Fruit fly (Drosophila melanogaster) whole organism, embryonic: ENCODE data around the gene CG42579.

Source experiments
- Atf6 ChIP-seq: fragments of 200-800 bp; sonication (Bioruptor generic); IDR thresholded peaks from 2 replicates; pipeline ENCODE4 v1.3.6; 2022; ENCODE audit warnings: missing biosample characterization, missing genetic modification characterization
- CG1024 ChIP-seq: fragments of 200-800 bp; sonication (Bioruptor generic); IDR thresholded peaks from 2 replicates; pipeline ENCODE4 v1.3.6; 2022; ENCODE audit warnings: missing biosample characterization, missing genetic modification characterization
- CG11723 ChIP-seq: fragments of 200-800 bp; sonication (Bioruptor generic); optimal IDR thresholded peaks from 2 replicates; lab custom pipeline; 2017; ENCODE audit warnings: missing biosample characterization, mild to moderate bottlenecking, missing genetic modification characterization
- CG12104 ChIP-seq: fragments of 200-800 bp; sonication (Bioruptor generic); optimal IDR thresholded peaks from 3 replicates; lab custom pipeline; 2016; ENCODE audit warnings: missing biosample characterization, missing genetic modification characterization
- CG12391 ChIP-seq: fragments of 200-800 bp; sonication (Bioruptor generic); optimal IDR thresholded peaks from 3 replicates; lab custom pipeline; 2018; ENCODE audit warnings: missing biosample characterization, mild to moderate bottlenecking, missing genetic modification characterization, moderate library complexity
- CG14050 ChIP-seq: fragments of 200-800 bp; sonication (Bioruptor generic); IDR thresholded peaks from 3 replicates; pipeline ENCODE4 v1.3.6; 2022; ENCODE audit warnings: missing biosample characterization, missing genetic modification characterization
- CG14710 ChIP-seq: fragments of 200-800 bp; sonication (Bioruptor generic); optimal IDR thresholded peaks from 3 replicates; lab custom pipeline; 2019; ENCODE audit warnings: missing biosample characterization, mild to moderate bottlenecking, missing genetic modification characterization, moderate library complexity
- CG14965 ChIP-seq: fragments of 200-800 bp; sonication (Bioruptor generic); optimal IDR thresholded peaks from 2 replicates; lab custom pipeline; 2016; ENCODE audit warnings: missing biosample characterization, missing genetic modification characterization, borderline replicate concordance
- CG18764 ChIP-seq: fragments of 200-800 bp; sonication (Bioruptor generic); optimal IDR thresholded peaks from 3 replicates; lab custom pipeline; 2016; ENCODE audit warnings: missing biosample characterization, missing genetic modification characterization
- CG2120 ChIP-seq: fragments of 200-800 bp; sonication (Bioruptor generic); optimal IDR thresholded peaks from 3 replicates; lab custom pipeline; 2016; ENCODE audit warnings: missing biosample characterization, missing genetic modification characterization
- CG2889 ChIP-seq: fragments of 200-800 bp; sonication (Bioruptor generic); IDR thresholded peaks from 3 replicates; pipeline ENCODE4 v1.3.6; 2022; ENCODE audit warnings: missing biosample characterization, missing genetic modification characterization
- CG4360 ChIP-seq: fragments of 200-800 bp; sonication (Bioruptor generic); IDR thresholded peaks from 2 replicates; pipeline ENCODE4 v1.3.6; 2022; ENCODE audit warnings: missing biosample characterization, missing genetic modification characterization
- CG43689 ChIP-seq: fragments of 200-800 bp; sonication (Bioruptor generic); IDR thresholded peaks from 2 replicates; pipeline ENCODE4 v1.3.6; 2022; ENCODE audit warnings: missing biosample characterization, missing genetic modification characterization
- CG4707 ChIP-seq: fragments of 200-800 bp; sonication (Bioruptor generic); optimal IDR thresholded peaks from 2 replicates; lab custom pipeline; 2018; ENCODE audit warnings: missing biosample characterization, mild to moderate bottlenecking, missing genetic modification characterization, moderate library complexity
- CG6254 ChIP-seq: fragments of 200-800 bp; sonication (Bioruptor generic); optimal IDR thresholded peaks from 3 replicates; lab custom pipeline; 2017; ENCODE audit warnings: mild to moderate bottlenecking, missing biosample characterization, missing genetic modification reagents, missing genetic modification characterization
- CG6654 ChIP-seq: fragments of 200-800 bp; sonication (Bioruptor generic); optimal IDR thresholded peaks from 2 replicates; lab custom pipeline; 2017; ENCODE audit warnings: missing biosample characterization, mild to moderate bottlenecking, missing genetic modification characterization
- CG6813 ChIP-seq: fragments of 200-800 bp; sonication (Bioruptor generic); optimal IDR thresholded peaks from 2 replicates; lab custom pipeline; 2017; ENCODE audit warnings: missing biosample characterization, missing genetic modification characterization, mild to moderate bottlenecking, moderate library complexity, missing genetic modification reagents
- CG7963 ChIP-seq: fragments of 200-800 bp; sonication (Bioruptor generic); IDR thresholded peaks from 3 replicates; pipeline ENCODE4 v1.3.6; 2022; ENCODE audit warnings: missing biosample characterization, missing genetic modification characterization; ENCODE audit not compliant: partially characterized antibody
- CG8388 ChIP-seq: fragments of 200-800 bp; sonication (Bioruptor generic); optimal IDR thresholded peaks from 2 replicates; lab custom pipeline; 2019; ENCODE audit warnings: missing biosample characterization, mild to moderate bottlenecking, missing genetic modification characterization, moderate library complexity
- Camta ChIP-seq: fragments of 200-800 bp; sonication (Bioruptor generic); optimal IDR thresholded peaks from 2 replicates; lab custom pipeline; 2016; ENCODE audit warnings: missing biosample characterization, missing genetic modification characterization
- CoRest ChIP-seq: fragments of 200-800 bp; sonication (Bioruptor generic); optimal IDR thresholded peaks from 3 replicates; lab custom pipeline; 2018; ENCODE audit warnings: missing biosample characterization, mild to moderate bottlenecking, missing genetic modification characterization, moderate library complexity
- Dbx ChIP-seq: fragments of 200-800 bp; sonication (Bioruptor generic); IDR thresholded peaks from 3 replicates; pipeline ENCODE4 v1.3.6; 2022; ENCODE audit warnings: missing biosample characterization, missing genetic modification characterization
- Dip3 ChIP-seq: fragments of 200-800 bp; sonication (Bioruptor generic); optimal IDR thresholded peaks from 3 replicates; lab custom pipeline; 2016; ENCODE audit warnings: missing biosample characterization, missing genetic modification characterization
- GATAe ChIP-seq: fragments of 200-800 bp; sonication (Bioruptor generic); conservative IDR thresholded peaks from 2 replicates; pipeline ENCODE4 v1.3.6; 2022; ENCODE audit warnings: missing biosample characterization, missing genetic modification characterization
- Hsf ChIP-seq: fragments of 200-800 bp; sonication (Bioruptor generic); optimal IDR thresholded peaks from 3 replicates; lab custom pipeline; 2016; ENCODE audit warnings: missing biosample characterization, missing genetic modification characterization
- MTF-1 ChIP-seq: fragments of 200-800 bp; sonication (Bioruptor generic); optimal IDR thresholded peaks from 2 replicates; lab custom pipeline; 2018; ENCODE audit warnings: missing biosample characterization, mild to moderate bottlenecking, missing genetic modification characterization, borderline replicate concordance
- Meics ChIP-seq: fragments of 200-800 bp; sonication (Bioruptor generic); optimal IDR thresholded peaks from 2 replicates; lab custom pipeline; 2017; ENCODE audit warnings: missing biosample characterization, mild to moderate bottlenecking, missing genetic modification characterization
- Mes4 ChIP-seq: fragments of 200-800 bp; sonication (Bioruptor generic); optimal IDR thresholded peaks from 2 replicates; lab custom pipeline; 2016; ENCODE audit warnings: missing biosample characterization, missing genetic modification characterization
- NK7.1 ChIP-seq: fragments of 200-800 bp; sonication (Bioruptor generic); optimal IDR thresholded peaks from 3 replicates; lab custom pipeline; 2016; ENCODE audit warnings: missing biosample characterization, missing genetic modification characterization
- Oli ChIP-seq: fragments of 200-800 bp; sonication (Bioruptor generic); optimal IDR thresholded peaks from 2 replicates; lab custom pipeline; 2018; ENCODE audit warnings: missing biosample characterization, mild to moderate bottlenecking, missing genetic modification characterization, moderate library complexity
- Rx ChIP-seq: fragments of 200-800 bp; sonication (Bioruptor generic); IDR thresholded peaks from 2 replicates; pipeline ENCODE4 v1.3.6; 2022; ENCODE audit warnings: missing biosample characterization, missing genetic modification characterization
- Side ChIP-seq: fragments of 200-800 bp; sonication (Bioruptor generic); optimal IDR thresholded peaks from 2 replicates; lab custom pipeline; 2016; ENCODE audit warnings: missing biosample characterization, missing genetic modification characterization
- Sin3A ChIP-seq: fragments of >200 bp; optimal IDR thresholded peaks from 2 replicates; lab custom pipeline; 2018
- Sox102F ChIP-seq: fragments of 200-800 bp; sonication (Bioruptor generic); optimal IDR thresholded peaks from 2 replicates; lab custom pipeline; 2018; ENCODE audit warnings: missing biosample characterization, mild to moderate bottlenecking, missing genetic modification characterization, moderate library complexity
- Sry-β ChIP-seq: fragments of 200-800 bp; sonication (Bioruptor generic); optimal IDR thresholded peaks from 2 replicates; lab custom pipeline; 2018; ENCODE audit warnings: missing biosample characterization, mild to moderate bottlenecking, missing genetic modification characterization, moderate library complexity
- Sry-δ ChIP-seq: fragments of 200-800 bp; sonication (Bioruptor generic); optimal IDR thresholded peaks from 2 replicates; lab custom pipeline; 2016; ENCODE audit warnings: missing biosample characterization, missing genetic modification characterization
- amos ChIP-seq: fragments of 200-800 bp; sonication (Bioruptor generic); IDR thresholded peaks from 2 replicates; pipeline ENCODE4 v1.3.6; 2022; ENCODE audit warnings: missing biosample characterization, missing genetic modification characterization; ENCODE audit not compliant: partially characterized antibody
- bab2 ChIP-seq: fragments of 200-800 bp; sonication (Bioruptor generic); optimal IDR thresholded peaks from 2 replicates; lab custom pipeline; 2016; ENCODE audit warnings: missing biosample characterization, missing genetic modification characterization
- bowl ChIP-seq: fragments of 200-800 bp; sonication (Bioruptor generic); IDR thresholded peaks from 2 replicates; pipeline ENCODE4 v1.3.6; 2022; ENCODE audit warnings: missing biosample characterization, missing genetic modification characterization
- croc ChIP-seq: fragments of 200-800 bp; sonication (Bioruptor generic); conservative IDR thresholded peaks from 3 replicates; pipeline ENCODE4 v1.3.6; 2022; ENCODE audit warnings: missing biosample characterization, missing genetic modification characterization
- dati ChIP-seq: fragments of 200-800 bp; sonication (Bioruptor generic); IDR thresholded peaks from 2 replicates; pipeline ENCODE4 v1.3.6; 2022; ENCODE audit warnings: missing biosample characterization, missing genetic modification characterization
- fd96Cb ChIP-seq: fragments of 200-800 bp; sonication (Bioruptor generic); optimal IDR thresholded peaks from 2 replicates; lab custom pipeline; 2018; ENCODE audit warnings: missing biosample characterization, mild to moderate bottlenecking, missing genetic modification characterization, moderate library complexity
- gro ChIP-seq: fragments of 200-800 bp; sonication (Bioruptor generic); optimal IDR thresholded peaks from 2 replicates; lab custom pipeline; 2016; ENCODE audit warnings: missing biosample characterization, missing genetic modification characterization
- mld ChIP-seq: fragments of 200-800 bp; sonication (Bioruptor generic); IDR thresholded peaks from 3 replicates; pipeline ENCODE4 v1.3.6; 2022; ENCODE audit warnings: missing biosample characterization, missing genetic modification characterization; ENCODE audit not compliant: partially characterized antibody
- nerfin-1 ChIP-seq: fragments of 200-800 bp; sonication (Bioruptor generic); optimal IDR thresholded peaks from 3 replicates; lab custom pipeline; 2019; ENCODE audit warnings: missing biosample characterization, mild to moderate bottlenecking, missing genetic modification characterization, moderate library complexity
- phol ChIP-seq: fragments of 200-800 bp; sonication (Bioruptor generic); optimal IDR thresholded peaks from 3 replicates; lab custom pipeline; 2018; ENCODE audit warnings: missing biosample characterization, mild to moderate bottlenecking, missing genetic modification characterization, moderate library complexity
- ranshi ChIP-seq: fragments of 200-800 bp; sonication (Bioruptor generic); IDR thresholded peaks from 2 replicates; pipeline ENCODE4 v1.3.6; 2022; ENCODE audit warnings: missing biosample characterization, missing genetic modification characterization
- salm ChIP-seq: fragments of 200-800 bp; sonication (Bioruptor generic); optimal IDR thresholded peaks from 2 replicates; lab custom pipeline; 2018; ENCODE audit warnings: missing biosample characterization, mild to moderate bottlenecking, missing genetic modification characterization
- tin ChIP-seq: fragments of 200-800 bp; sonication (Bioruptor generic); optimal IDR thresholded peaks from 3 replicates; lab custom pipeline; 2016; ENCODE audit warnings: missing biosample characterization, missing genetic modification characterization
- tio ChIP-seq: fragments of 200-800 bp; sonication (Bioruptor generic); optimal IDR thresholded peaks from 2 replicates; lab custom pipeline; 2017; ENCODE audit warnings: missing biosample characterization, missing genetic modification characterization, inconsistent platforms
- yki ChIP-seq: fragments of >200 bp; optimal IDR thresholded peaks from 3 replicates; lab custom pipeline; 2018
- zen2 ChIP-seq: fragments of 200-800 bp; sonication (Bioruptor generic); IDR thresholded peaks from 3 replicates; pipeline ENCODE4 v1.3.6; 2022; ENCODE audit warnings: missing biosample characterization, missing genetic modification characterization; ENCODE audit not compliant: partially characterized antibody

The CG42579 gene

dm6 chrX:20505897-20506296, 21.5 kb upstream of the CG42579 start (continued):
- TF ChIP-seq CG4360 (GFP tag; lab: Robert Waterston, UW) (0 out of 2 replicates have a peak, but pooled peaks have one; percentile 28), amos (GFP tag; lab: Robert Waterston, UW) (no peak), CG7963 (GFP tag; lab: Robert Waterston, UW) (no peak), CG14965 (GFP tag; lab: Kevin White, UChicago) (no peak), CG12391 (tag; lab: Kevin White, UChicago) (peak; percentile 4), CG14050 (GFP tag; lab: Robert Waterston, UW) (no peak), croc (GFP tag; lab: Robert Waterston, UW) (no peak), Rx (GFP tag; lab: Robert Waterston, UW) (no peak), CG2889 (GFP tag; lab: Robert Waterston, UW) (no peak), dati (GFP tag; lab: Robert Waterston, UW) (no peak), Mes4 (no peak), CG14710 (tag; lab: Kevin White, UChicago) (peak; percentile 6), Side (no peak), Sin3A (lab: Kevin White, UChicago) (no peak), yki (lab: Kevin White, UChicago) (no peak), ranshi (no peak; the same call in 1 of the 2 replicates), nerfin-1 (no peak), bab2 (GFP tag; lab: Kevin White, UChicago) (peak; percentile 64), CG43689 (no peak), CG18764 (GFP tag; lab: Kevin White, UChicago) (peak; percentile 42), CG6813 (GFP tag; lab: Kevin White, UChicago) (peak; percentile 52), CG12104 (peak; percentile 15), salm (tag; lab: Kevin White, UChicago) (no peak), NK7.1 (no peak), MTF-1 (GFP tag; lab: Kevin White, UChicago) (peak; percentile 3), Sry-β (no peak), Dip3 (GFP tag; lab: Kevin White, UChicago) (no peak), tin (GFP tag; lab: Kevin White, UChicago) (peak; percentile 17), GATAe (GFP tag; lab: Robert Waterston, UW) (no peak), CG2120 (no peak), Sry-δ (GFP tag; lab: Kevin White, UChicago) (no peak), CG1024 (GFP tag; lab: Robert Waterston, UW) (peak; percentile 71; the same call in 1 of the 2 replicates), zen2 (GFP tag; lab: Robert Waterston, UW) (no peak), Atf6 (GFP tag; lab: Robert Waterston, UW) (peak; percentile 50; the same call in 1 of the 2 replicates), Oli (peak; percentile 12), gro (GFP tag; lab: Kevin White, UChicago) (no peak), phol (tag; lab: Kevin White, UChicago) (no peak), fd96Cb (tag; lab: Kevin White, UChicago) (peak; percentile 18), tio (GFP tag; lab: Kevin White, UChicago) (peak; percentile 21), bowl (GFP tag; lab: Robert Waterston, UW) (no peak), Camta (no peak), CG6654 (GFP tag; lab: Kevin White, UChicago) (no peak), CG11723 (GFP tag; lab: Kevin White, UChicago) (no peak), CG4707 (GFP tag; lab: Kevin White, UChicago) (no peak), mld (GFP tag; lab: Robert Waterston, UW) (no peak), CG6254 (GFP tag; lab: Kevin White, UChicago) (no peak), Sox102F (GFP tag; lab: Kevin White, UChicago) (peak; percentile 75), Hsf (GFP tag; lab: Kevin White, UChicago) (no peak), CG8388 (GFP tag; lab: Kevin White, UChicago) (no peak), Dbx (GFP tag; lab: Robert Waterston, UW) (no peak), CoRest (tag; lab: Kevin White, UChicago) (no peak), Meics (GFP tag; lab: Kevin White, UChicago) (peak; percentile 35)
